Fruit fly (Drosophila melanogaster) S2 (cell line): ENCODE data around the gene CG1840.

Experiments used
- CG8478 ChIP-seq: fragments of >200 bp; optimal IDR thresholded peaks from 2 replicates; lab custom pipeline; 2018
- CTCF ChIP-seq, 2 experiments: fragments of >200 bp; optimal IDR thresholded peaks; 2 replicates each; lab custom pipeline; 2018

The CG1840 gene

DNA sequence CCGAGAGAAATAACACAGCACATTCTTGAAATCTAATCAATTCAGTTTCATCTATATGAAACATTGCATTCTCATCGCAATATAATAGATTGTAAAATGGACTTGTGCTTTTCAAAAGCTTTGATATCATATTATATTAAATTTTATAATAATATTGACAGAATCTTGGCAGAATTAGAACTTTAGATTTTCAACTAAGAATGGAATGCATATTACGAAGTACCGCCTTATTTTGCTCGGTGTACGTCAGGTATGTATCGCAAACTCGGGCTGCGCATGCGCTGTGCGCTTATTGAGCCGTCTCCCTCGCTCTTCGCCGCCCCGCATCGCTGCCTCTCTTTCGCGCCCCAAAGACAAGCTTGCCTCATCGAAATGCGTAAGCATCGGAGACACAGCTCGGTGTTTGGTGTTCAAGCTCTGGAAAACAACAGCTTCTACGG is 27.0 kb downstream of the CG1840 start:
- TF ChIP-seq CG8478 (no peak), CTCF (optimal IDR thresholded peaks at IDR 0.05; lab: Kevin White, UChicago) (no peak)

DNA sequence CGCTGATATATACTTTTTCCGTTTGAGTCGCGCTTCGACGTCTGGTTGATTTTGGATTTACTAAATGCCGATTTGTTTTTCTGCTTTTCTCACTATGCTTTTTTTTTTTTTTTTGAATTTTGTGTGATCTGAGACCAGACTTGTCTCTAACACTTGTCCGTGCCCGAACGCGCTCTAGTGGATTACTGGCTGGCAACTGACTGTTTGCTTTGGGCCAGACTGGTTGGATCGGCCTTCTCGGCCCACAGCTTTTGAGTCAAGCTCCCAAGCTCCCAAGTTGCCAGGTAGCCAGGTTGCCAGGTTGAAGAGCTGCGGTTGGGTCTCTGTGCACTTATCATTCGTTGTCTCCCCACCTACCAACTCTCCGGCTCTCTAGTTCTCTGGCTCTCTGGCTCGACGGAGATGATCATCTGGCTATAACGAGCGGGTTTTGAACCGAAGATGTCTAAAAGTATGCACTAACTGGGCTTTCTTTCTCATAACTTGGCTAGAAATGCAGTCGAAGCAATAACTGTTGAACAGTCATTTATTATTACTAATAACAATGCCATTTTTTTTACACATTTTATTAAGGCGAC is 29.0 kb downstream of the CG1840 start, which contains the start of gene pot:
Gene pot, minus strand, starts transcription at position 205 of the 578 bp plus-strand sequence.
- TF ChIP-seq CG8478 (no peak), CTCF (optimal IDR thresholded peaks at IDR 0.05; lab: Kevin White, UChicago) (no peak)

DNA sequence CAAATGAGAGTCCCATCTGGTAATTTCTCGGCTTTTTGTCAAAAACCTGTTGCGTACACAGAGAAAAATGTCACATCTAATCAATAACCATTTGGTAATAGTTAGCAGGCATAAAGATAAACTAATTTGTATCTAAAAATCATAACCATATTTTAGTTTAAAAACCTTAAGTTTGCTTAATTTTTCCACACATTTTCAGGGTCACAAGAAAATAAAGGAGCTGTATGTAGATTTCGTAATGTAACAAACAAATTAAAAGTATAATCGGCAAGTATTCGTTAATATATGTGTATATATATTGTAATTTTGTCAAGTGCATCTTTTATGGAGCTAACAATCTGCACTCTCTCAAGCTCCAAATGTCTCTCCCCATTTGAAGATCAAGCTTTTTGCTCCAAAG is 32.8 kb downstream of the CG1840 start:
- no peak for TF ChIP-seq CG8478
- no peak for TF ChIP-seq CTCF (optimal IDR thresholded peaks at IDR 0.05; lab: Kevin White, UChicago)

DNA sequence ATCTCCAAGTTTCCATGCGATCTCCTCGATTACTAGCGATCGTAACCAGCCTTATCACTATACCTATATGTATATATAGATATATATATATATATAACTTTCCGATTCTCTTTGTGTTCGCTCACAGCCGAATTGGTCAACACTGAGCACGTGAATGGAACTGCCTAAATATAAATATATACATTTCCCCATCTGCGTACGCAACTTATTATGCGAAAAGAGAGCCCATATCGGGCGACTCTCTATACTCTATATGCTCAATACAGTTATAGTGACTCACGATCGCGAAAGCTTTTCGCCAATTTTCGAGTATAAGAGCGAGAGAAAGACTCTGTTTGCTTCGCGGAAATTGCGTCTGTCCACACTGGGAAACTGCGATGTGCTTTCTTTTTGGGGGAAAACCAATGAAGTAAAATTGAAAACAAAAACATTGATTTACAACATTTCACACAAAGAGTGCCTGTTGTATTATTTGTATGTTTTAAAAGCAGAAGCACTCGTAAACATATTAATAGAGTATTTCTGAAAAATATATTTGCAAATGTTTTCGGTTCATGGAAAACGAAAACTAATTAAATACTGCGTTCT is 34.6 kb downstream of the CG1840 start:
- no peak for TF ChIP-seq CG8478
- TF ChIP-seq CTCF (optimal IDR thresholded peaks at IDR 0.05; lab: Kevin White, UChicago): no peak

DNA sequence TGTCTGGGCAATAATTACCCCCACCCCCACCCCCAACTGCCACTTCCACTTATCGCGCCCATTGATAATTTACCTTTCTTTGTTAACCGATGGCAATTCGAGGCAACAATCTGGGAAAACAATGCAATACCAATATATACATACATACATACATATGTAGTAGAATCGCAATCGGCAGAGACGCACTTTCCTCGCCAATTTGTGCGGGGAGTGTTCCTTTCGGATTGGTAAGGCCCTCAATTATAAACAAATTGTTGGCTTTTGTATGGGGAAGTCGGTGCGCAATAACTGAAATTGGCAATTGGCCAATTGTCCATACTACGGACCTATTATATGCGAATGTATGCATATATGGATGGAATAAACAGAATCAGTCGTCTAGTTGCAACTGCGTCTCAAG is 35.5 kb downstream of the CG1840 start:
- TF ChIP-seq CG8478: no peak
- TF ChIP-seq CTCF (optimal IDR thresholded peaks at IDR 0.05; lab: Kevin White, UChicago): no peak

DNA sequence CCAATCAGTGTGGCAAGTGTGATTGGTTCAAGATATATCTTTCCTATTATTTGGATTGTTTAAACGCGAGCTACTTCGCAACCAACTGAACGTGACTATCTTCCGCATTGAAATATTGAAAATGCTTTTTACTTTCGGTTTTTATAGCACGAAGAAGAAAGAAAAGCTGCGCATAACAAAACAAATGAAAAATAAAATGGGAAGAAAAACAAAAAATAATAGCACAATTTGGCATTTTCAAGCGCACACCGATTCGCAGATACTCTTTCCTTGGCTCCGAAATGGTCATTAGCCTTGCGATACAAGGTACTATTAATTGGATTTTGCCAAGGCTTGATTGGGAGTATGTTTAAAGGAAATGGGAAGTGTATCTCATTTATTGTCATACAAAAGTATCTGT is 36.4 kb downstream of the CG1840 start, which contains the start of gene Sclp:
Gene Sclp, minus strand, starts transcription at position 101 of the 400 bp plus-strand sequence.
- TF ChIP-seq CG8478 (no peak), CTCF (optimal IDR thresholded peaks at IDR 0.05; lab: Kevin White, UChicago) (no peak)

DNA sequence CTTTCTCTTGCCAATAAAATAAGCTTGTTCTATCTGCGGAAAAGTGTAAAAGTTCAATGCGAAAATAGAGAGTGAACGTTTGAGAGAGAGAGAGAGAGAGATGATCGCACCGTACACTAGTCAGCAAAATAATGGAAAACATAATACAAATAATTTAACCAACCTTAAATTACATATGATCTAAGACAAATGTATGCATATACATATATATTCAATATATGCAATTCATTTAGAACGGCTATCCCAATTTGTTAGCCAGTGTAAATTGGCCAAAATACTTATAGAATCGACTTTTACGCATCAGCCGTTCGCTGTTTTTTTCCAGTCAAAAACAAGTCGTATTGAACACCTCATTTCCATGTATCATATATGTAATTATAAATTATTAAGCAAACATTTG is 37.1 kb downstream of the CG1840 start:
- no peak for TF ChIP-seq CTCF (optimal IDR thresholded peaks at IDR 0.05; lab: Kevin White, UChicago)

DNA sequence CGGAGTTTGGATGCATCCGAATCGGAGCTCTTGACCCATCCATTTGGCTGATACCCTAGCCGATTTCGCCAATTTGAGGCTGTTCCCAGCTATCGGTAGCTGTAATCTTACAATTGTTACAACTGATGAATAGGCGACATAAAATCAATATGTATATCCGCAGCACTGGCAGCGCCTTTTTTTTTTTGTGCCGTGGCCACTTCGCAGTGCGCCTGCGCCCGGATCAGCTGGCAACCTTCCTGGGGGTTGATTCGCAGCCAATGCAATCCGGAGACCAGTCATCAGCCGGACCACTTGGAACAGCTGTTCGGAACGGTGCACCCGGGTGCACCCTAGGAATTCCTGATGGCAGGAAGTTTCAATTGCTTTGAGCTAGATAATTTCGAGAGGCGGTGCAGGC is 42.6 kb downstream of the CG1840 start, which contains the start of gene Pdzd8:
Gene Pdzd8, minus strand, starts transcription at position 125 of the 400 bp plus-strand sequence.
- TF ChIP-seq CTCF (optimal IDR thresholded peaks at IDR 0.05; lab: Kevin White, UChicago) (no peak), CG8478 (no peak)
